Worm (Caenorhabditis elegans): ENCODE data around the gene aass-1.
"Not testable (repeated sequence)": the region's sequence is repeated elsewhere in the genome, so short reads cannot be mapped to it uniquely, and the experiment has no call there.

The aass-1 gene

ce11 chrIV:210591-210990 is 34.4 kb upstream of the aass-1 start (continued):
- peak; percentile 31 for TF ChIP-seq jun-1 (tag; optimal IDR thresholded peaks at IDR 0.05)
- peak; percentile 41 for TF ChIP-seq tbx-2 (tag; optimal IDR thresholded peaks at IDR 0.05)

- TF ChIP-seq mdl-1 (tag; optimal IDR thresholded peaks at IDR 0.05) (no peak), unc-130 (tag; optimal IDR thresholded peaks at IDR 0.05) (no peak), alr-1 (tag; optimal IDR thresholded peaks at IDR 0.05; ENCODE audit: borderline replicate concordance) (no peak), pag-3 (tag; optimal IDR thresholded peaks at IDR 0.05; ENCODE audit: borderline replicate concordance, insufficient read depth) (no peak), nhr-84 (tag; optimal IDR thresholded peaks at IDR 0.05) (no peak), nhr-12 (tag; optimal IDR thresholded peaks at IDR 0.05) (no peak), Y116A8C.19 (tag; optimal IDR thresholded peaks at IDR 0.05; ENCODE audit: borderline replicate concordance) (no peak), nhr-11 (tag; optimal IDR thresholded peaks at IDR 0.05) (no peak), egl-27 (tag; optimal IDR thresholded peaks at IDR 0.05) (no peak), lin-13 (GFP tag; optimal IDR thresholded peaks at IDR 0.05) (no peak), lin-15B (tag; optimal IDR thresholded peaks at IDR 0.05) (no peak), dsc-1 (tag; optimal IDR thresholded peaks at IDR 0.05) (no peak)
Observed at ce11 chrIV:218252-218651, 26.7 kb upstream of the aass-1 start, which contains the start of gene prdx-6. TSS of gene prdx-6 (plus strand) at chrIV:218552.

ce11 chrIV:230714-231113 is 14.2 kb upstream of the aass-1 start:
- not testable (repeated sequence) for TF ChIP-seq efl-1 (optimal IDR thresholded peaks at IDR 0.05)
- TF ChIP-seq efl-1 (GFP tag; optimal IDR thresholded peaks at IDR 0.05 in 1 of 2) = peak in 1 of 2 experiments; percentile 17

ce11 chrIV:231673-232072 is 13.3 kb upstream of the aass-1 start, which contains the start of gene gtf-2H1:
TSS of gene gtf-2H1 (minus strand) at chrIV:231773.
- TF ChIP-seq sox-4 (tag; optimal IDR thresholded peaks at IDR 0.05) (no peak), snu-23 (GFP tag; optimal IDR thresholded peaks at IDR 0.05) (no peak), ceh-88 (GFP tag; IDR thresholded peaks at IDR 0.05) (no peak), ztf-4 (tag; optimal IDR thresholded peaks at IDR 0.05) (no peak), rnt-1 (tag; optimal IDR thresholded peaks at IDR 0.05) (no peak)

- TF ChIP-seq unc-30 (tag; optimal IDR thresholded peaks at IDR 0.05) = no peak
- no peak for TF ChIP-seq snpc-4 (tag; optimal IDR thresholded peaks at IDR 0.05)
- TF ChIP-seq nhr-12 (tag; optimal IDR thresholded peaks at IDR 0.05) = no peak
- TF ChIP-seq nhr-19 (GFP tag; conservative IDR thresholded peaks at IDR 0.05) = no peak
Observed at ce11 chrIV:236138-236537, 8.8 kb upstream of the aass-1 start.

ce11 chrIV:237350-237749 is 7.6 kb upstream of the aass-1 start, which contains the start of gene ints-13:
TSS of gene ints-13 (minus strand) at chrIV:237450.
- TF ChIP-seq sox-4 (tag; optimal IDR thresholded peaks at IDR 0.05) (no peak), hpl-2 (GFP tag; optimal IDR thresholded peaks at IDR 0.05) (no peak), lin-39 (tag; optimal IDR thresholded peaks at IDR 0.05) (no peak), blmp-1 (tag; optimal IDR thresholded peaks at IDR 0.05) (no peak), grh-1 (GFP tag; IDR thresholded peaks at IDR 0.05) (no peak), nhr-237 (tag; optimal IDR thresholded peaks at IDR 0.05) (no peak), lin-35 (GFP tag; optimal IDR thresholded peaks at IDR 0.05) (no peak), ceh-63 (GFP tag; optimal IDR thresholded peaks at IDR 0.05) (no peak)

ce11 chrIV:240257-240754 is 4.6 kb upstream of the aass-1 start, which contains the start of the genes fnta-1 and cogc-8:
TSS of gene fnta-1 (minus strand) at chrIV:240307.
TSS of gene cogc-8 (plus strand) at chrIV:240451.
- TF ChIP-seq lin-35 (GFP tag; optimal IDR thresholded peaks at IDR 0.05) = peak; percentile 64 to 70
- TF ChIP-seq Y116A8C.19 (tag; optimal IDR thresholded peaks at IDR 0.05; ENCODE audit: borderline replicate concordance) = no peak
- peak; percentile 67 for TF ChIP-seq snu-23 (GFP tag; optimal IDR thresholded peaks at IDR 0.05)
- TF ChIP-seq dsc-1 (tag; optimal IDR thresholded peaks at IDR 0.05) = peak; percentile 9
- peak; percentile 19 for TF ChIP-seq nhr-90 (tag; optimal IDR thresholded peaks at IDR 0.05; ENCODE audit: poor library complexity)
- TF ChIP-seq sox-4 (tag; optimal IDR thresholded peaks at IDR 0.05) = no peak
- TF ChIP-seq nhr-47 (tag; optimal IDR thresholded peaks at IDR 0.05) = peak; percentile 71
- TF ChIP-seq unc-86 (tag; optimal IDR thresholded peaks at IDR 0.05) = peak; percentile 41
- peak; percentile 36 for TF ChIP-seq nhr-20 (tag; optimal IDR thresholded peaks at IDR 0.05)
- TF ChIP-seq ceh-8 (GFP tag; optimal IDR thresholded peaks at IDR 0.05) = no peak
- TF ChIP-seq fkh-8 (tag; optimal IDR thresholded peaks at IDR 0.05) = peak; percentile 24
- peak; percentile 8; the same call in 1 of the 2 replicates for TF ChIP-seq isw-1 (GFP tag; IDR thresholded peaks at IDR 0.05)
- peak; percentile 1 for TF ChIP-seq C16A3.4 (tag; optimal IDR thresholded peaks at IDR 0.05)
- peak; percentile 10 for TF ChIP-seq skn-1 (tag; optimal IDR thresholded peaks at IDR 0.05)
- peak; percentile 50 for TF ChIP-seq C04F5.9 (tag; optimal IDR thresholded peaks at IDR 0.05)
- TF ChIP-seq nhr-71 (tag; optimal IDR thresholded peaks at IDR 0.05) = peak; percentile 61

All from whole organism, L1 larva.